Worm (Caenorhabditis elegans): ENCODE data around the gene cest-10.

Gene cest-10

ce11 chrIV:7203696-7204095 lies 23.3 kb downstream of the cest-10 start, which contains the start of gene R13A1.3:
Gene R13A1.3, plus strand, starts transcription at chrIV:7203996.
- TF ChIP-seq ets-7 (tag; optimal IDR thresholded peaks at IDR 0.05) (no peak), pes-1 (GFP tag; IDR thresholded peaks at IDR 0.05) (no peak), ceh-13 (GFP tag; optimal IDR thresholded peaks at IDR 0.05) (no peak), ama-1 (optimal IDR thresholded peaks at IDR 0.05) (no peak), F13C5.2 (tag; optimal IDR thresholded peaks at IDR 0.05) (no peak), tbx-11 (GFP tag; IDR thresholded peaks at IDR 0.05) (no peak), hmg-4 (GFP tag; optimal IDR thresholded peaks at IDR 0.05) (no peak), tbx-37 (GFP tag; conservative IDR thresholded peaks at IDR 0.05) (no peak), hnd-1 (tag; optimal IDR thresholded peaks at IDR 0.05) (no peak), aly-1 (tag; optimal IDR thresholded peaks at IDR 0.05) (no peak), flt-1 (GFP tag; IDR thresholded peaks at IDR 0.05) (no peak)

- TF ChIP-seq F13C5.2 (tag; optimal IDR thresholded peaks at IDR 0.05), result no peak
- TF ChIP-seq ets-7 (tag; optimal IDR thresholded peaks at IDR 0.05), result no peak
- no peak for TF ChIP-seq scrt-1 (GFP tag; IDR thresholded peaks at IDR 0.05)
- no peak for TF ChIP-seq ama-1 (optimal IDR thresholded peaks at IDR 0.05)
- TF ChIP-seq tbx-11 (GFP tag; IDR thresholded peaks at IDR 0.05), result no peak
- TF ChIP-seq flt-1 (GFP tag; IDR thresholded peaks at IDR 0.05), result no peak
- no peak for TF ChIP-seq hmg-4 (GFP tag; optimal IDR thresholded peaks at IDR 0.05)
- TF ChIP-seq B0310.2 (tag; optimal IDR thresholded peaks at IDR 0.05), result no peak
- no peak for TF ChIP-seq ceh-36 (tag; optimal IDR thresholded peaks at IDR 0.05)
These were observed 25.6 kb downstream of the cest-10 start, which contains the start of gene kcc-1 for ce11 chrIV:7205969-7206368. Gene kcc-1, plus strand, starts transcription at chrIV:7206269.

ce11 chrIV:7208961-7209360 lies 28.6 kb downstream of the cest-10 start:
- TF ChIP-seq F13C5.2 (tag; optimal IDR thresholded peaks at IDR 0.05) (no peak), tbx-37 (GFP tag; conservative IDR thresholded peaks at IDR 0.05) (no peak), ceh-36 (tag; optimal IDR thresholded peaks at IDR 0.05) (no peak), scrt-1 (GFP tag; IDR thresholded peaks at IDR 0.05) (no peak), tra-4 (tag; optimal IDR thresholded peaks at IDR 0.05) (no peak), B0310.2 (tag; optimal IDR thresholded peaks at IDR 0.05) (no peak)

ce11 chrIV:7211313-7211712 lies 31.0 kb downstream of the cest-10 start:
- TF ChIP-seq scrt-1 (GFP tag; IDR thresholded peaks at IDR 0.05), result no peak
- TF ChIP-seq F13C5.2 (tag; optimal IDR thresholded peaks at IDR 0.05), result no peak
- no peak for TF ChIP-seq B0310.2 (tag; optimal IDR thresholded peaks at IDR 0.05)
- no peak for TF ChIP-seq ceh-13 (GFP tag; optimal IDR thresholded peaks at IDR 0.05)
- TF ChIP-seq hmbx-1 (tag; optimal IDR thresholded peaks at IDR 0.05), result no peak
- no peak for TF ChIP-seq tra-4 (tag; optimal IDR thresholded peaks at IDR 0.05)
- no peak for TF ChIP-seq hmg-4 (GFP tag; optimal IDR thresholded peaks at IDR 0.05)
- no peak for TF ChIP-seq ama-1 (optimal IDR thresholded peaks at IDR 0.05)
- TF ChIP-seq ets-7 (tag; optimal IDR thresholded peaks at IDR 0.05), result no peak
- no peak for TF ChIP-seq hnd-1 (tag; optimal IDR thresholded peaks at IDR 0.05)
- no peak for TF ChIP-seq tbx-11 (GFP tag; IDR thresholded peaks at IDR 0.05)
- TF ChIP-seq aly-1 (tag; optimal IDR thresholded peaks at IDR 0.05), result no peak
- TF ChIP-seq flt-1 (GFP tag; IDR thresholded peaks at IDR 0.05), result no peak
- no peak for TF ChIP-seq pes-1 (GFP tag; IDR thresholded peaks at IDR 0.05)
- no peak for TF ChIP-seq ceh-36 (tag; optimal IDR thresholded peaks at IDR 0.05)
- TF ChIP-seq tbx-37 (GFP tag; conservative IDR thresholded peaks at IDR 0.05), result no peak
- no peak for TF ChIP-seq sea-1 (GFP tag; conservative IDR thresholded peaks at IDR 0.05)

- no peak for TF ChIP-seq hnd-1 (tag; optimal IDR thresholded peaks at IDR 0.05)
- no peak for TF ChIP-seq F13C5.2 (tag; optimal IDR thresholded peaks at IDR 0.05)
- no peak for TF ChIP-seq scrt-1 (GFP tag; IDR thresholded peaks at IDR 0.05)
- TF ChIP-seq ama-1 (optimal IDR thresholded peaks at IDR 0.05), result no peak
- no peak for TF ChIP-seq pes-1 (GFP tag; IDR thresholded peaks at IDR 0.05)
- TF ChIP-seq tra-4 (tag; optimal IDR thresholded peaks at IDR 0.05), result no peak
These were observed 32.4 kb downstream of the cest-10 start for ce11 chrIV:7212769-7213168.

- TF ChIP-seq hnd-1 (tag; optimal IDR thresholded peaks at IDR 0.05), result no peak
- TF ChIP-seq tbx-37 (GFP tag; conservative IDR thresholded peaks at IDR 0.05), result no peak
- no peak for TF ChIP-seq B0310.2 (tag; optimal IDR thresholded peaks at IDR 0.05)
- no peak for TF ChIP-seq pes-1 (GFP tag; IDR thresholded peaks at IDR 0.05)
- TF ChIP-seq ceh-36 (tag; optimal IDR thresholded peaks at IDR 0.05), result no peak
- no peak for TF ChIP-seq tbx-11 (GFP tag; IDR thresholded peaks at IDR 0.05)
- TF ChIP-seq aly-1 (tag; optimal IDR thresholded peaks at IDR 0.05), result no peak
- no peak for TF ChIP-seq hmbx-1 (tag; optimal IDR thresholded peaks at IDR 0.05)
- no peak for TF ChIP-seq scrt-1 (GFP tag; IDR thresholded peaks at IDR 0.05)
- no peak for TF ChIP-seq flt-1 (GFP tag; IDR thresholded peaks at IDR 0.05)
These were observed 35.9 kb downstream of the cest-10 start for ce11 chrIV:7216210-7216609.

- no peak for TF ChIP-seq ceh-13 (GFP tag; optimal IDR thresholded peaks at IDR 0.05)
- TF ChIP-seq flt-1 (GFP tag; IDR thresholded peaks at IDR 0.05), result no peak
- TF ChIP-seq tbx-11 (GFP tag; IDR thresholded peaks at IDR 0.05), result no peak
- TF ChIP-seq tbx-37 (GFP tag; conservative IDR thresholded peaks at IDR 0.05), result no peak
- no peak for TF ChIP-seq hnd-1 (tag; optimal IDR thresholded peaks at IDR 0.05)
- TF ChIP-seq hmg-4 (GFP tag; optimal IDR thresholded peaks at IDR 0.05), result no peak
- TF ChIP-seq ets-7 (tag; optimal IDR thresholded peaks at IDR 0.05), result no peak
- TF ChIP-seq F13C5.2 (tag; optimal IDR thresholded peaks at IDR 0.05), result no peak
- TF ChIP-seq ama-1 (optimal IDR thresholded peaks at IDR 0.05), result no peak
- no peak for TF ChIP-seq sea-1 (GFP tag; conservative IDR thresholded peaks at IDR 0.05)
- TF ChIP-seq aly-1 (tag; optimal IDR thresholded peaks at IDR 0.05), result no peak
- no peak for TF ChIP-seq hmbx-1 (tag; optimal IDR thresholded peaks at IDR 0.05)
- TF ChIP-seq ceh-36 (tag; optimal IDR thresholded peaks at IDR 0.05), result no peak
These were observed 39.2 kb downstream of the cest-10 start, which contains the start of the genes glb-23 and R13A1.1 for ce11 chrIV:7219398-7220087. Gene glb-23, minus strand, starts transcription at chrIV:7219498. Gene R13A1.1, plus strand, starts transcription at chrIV:7220037.

ce11 chrIV:7222088-7222487 lies 41.7 kb downstream of the cest-10 start:
- TF ChIP-seq hmg-4 (GFP tag; optimal IDR thresholded peaks at IDR 0.05), result no peak
- no peak for TF ChIP-seq sea-1 (GFP tag; conservative IDR thresholded peaks at IDR 0.05)
- no peak for TF ChIP-seq ceh-36 (tag; optimal IDR thresholded peaks at IDR 0.05)
- TF ChIP-seq F13C5.2 (tag; optimal IDR thresholded peaks at IDR 0.05), result no peak
- no peak for TF ChIP-seq tbx-11 (GFP tag; IDR thresholded peaks at IDR 0.05)
- no peak for TF ChIP-seq ceh-13 (GFP tag; optimal IDR thresholded peaks at IDR 0.05)
- no peak for TF ChIP-seq flt-1 (GFP tag; IDR thresholded peaks at IDR 0.05)
- no peak for TF ChIP-seq ama-1 (optimal IDR thresholded peaks at IDR 0.05)
- TF ChIP-seq ets-7 (tag; optimal IDR thresholded peaks at IDR 0.05), result no peak
- TF ChIP-seq tbx-37 (GFP tag; conservative IDR thresholded peaks at IDR 0.05), result no peak
- TF ChIP-seq scrt-1 (GFP tag; IDR thresholded peaks at IDR 0.05), result no peak
- no peak for TF ChIP-seq hnd-1 (tag; optimal IDR thresholded peaks at IDR 0.05)
